Worm (Caenorhabditis elegans) whole organism, L2 larva: ENCODE results near the gene ecps-2.
A peak's percentile ranks its signal among the peaks of the same experiment; 100 is the strongest.
"Not testable (repeated sequence)": the region's sequence is repeated elsewhere in the genome, so short reads cannot be mapped to it uniquely, and the experiment has no call there.

Experiments used
- C34F6.9 ChIP-seq: fragments of 150-350 bp; optimal IDR thresholded peaks from 2 replicates; lab custom pipeline; 2014; ENCODE audit warnings: missing biosample characterization, missing genetic modification characterization
- F13H6.1 ChIP-seq: sonication (generic microtip); optimal IDR thresholded peaks from 2 replicates; lab custom pipeline; 2016; ENCODE audit warnings: missing genetic modification characterization, missing compliant biosample characterization
- Y55F3AM.14 ChIP-seq: fragments of 200-800 bp; sonication (Bioruptor generic); optimal IDR thresholded peaks from 2 replicates; lab custom pipeline; 2018; ENCODE audit warnings: mild to moderate bottlenecking, missing genetic modification characterization, missing compliant biosample characterization
- ZK546.5 ChIP-seq: sonication (generic microtip); optimal IDR thresholded peaks from 2 replicates; lab custom pipeline; 2017; ENCODE audit warnings: missing biosample characterization, missing genetic modification characterization
- alr-1 ChIP-seq: fragments of 150-350 bp; optimal IDR thresholded peaks from 2 replicates; lab custom pipeline; 2014; ENCODE audit warnings: missing biosample characterization, missing genetic modification characterization
- aly-2 ChIP-seq: fragments of 150-350 bp; optimal IDR thresholded peaks from 2 replicates; lab custom pipeline; 2014; ENCODE audit warnings: missing biosample characterization, missing genetic modification characterization
- blmp-1 ChIP-seq: sonication (generic microtip); optimal IDR thresholded peaks from 2 replicates; lab custom pipeline; 2017; ENCODE audit warnings: missing genetic modification characterization, mild to moderate bottlenecking, missing compliant biosample characterization, antibody characterized with exemption, moderate library complexity; ENCODE audit not compliant: insufficient read depth
- ceh-82 ChIP-seq: fragments of 150-350 bp; optimal IDR thresholded peaks from 2 replicates; lab custom pipeline; 2014; ENCODE audit warnings: missing biosample characterization, missing genetic modification characterization
- crh-2 ChIP-seq: sonication (generic microtip); optimal IDR thresholded peaks from 2 replicates; lab custom pipeline; 2017; ENCODE audit warnings: missing biosample characterization, missing genetic modification characterization
- dmd-4 ChIP-seq: sonication (generic microtip); optimal IDR thresholded peaks from 2 replicates; lab custom pipeline; 2017; ENCODE audit warnings: missing biosample characterization, missing genetic modification characterization
- elt-1 ChIP-seq: fragments of 150-350 bp; optimal IDR thresholded peaks from 2 replicates; lab custom pipeline; 2014; ENCODE audit warnings: missing biosample characterization, missing genetic modification characterization
- elt-3 ChIP-seq: sonication (generic microtip); optimal IDR thresholded peaks from 2 replicates; lab custom pipeline; 2017; ENCODE audit warnings: missing biosample characterization, missing genetic modification characterization
- gmeb-1 ChIP-seq: fragments of 150-350 bp; optimal IDR thresholded peaks from 2 replicates; lab custom pipeline; 2014; ENCODE audit warnings: missing biosample characterization, missing genetic modification characterization
- lin-11 ChIP-seq: fragments of 150-350 bp; sonication (generic microtip); optimal IDR thresholded peaks from 2 replicates; lab custom pipeline; 2014; ENCODE audit warnings: missing biosample characterization, missing genetic modification characterization, inconsistent platforms, mixed read lengths
- lin-13 ChIP-seq: fragments of 150-350 bp; optimal IDR thresholded peaks from 2 replicates; lab custom pipeline; 2014; ENCODE audit warnings: missing biosample characterization, missing genetic modification reagents, missing genetic modification characterization
- lin-39 ChIP-seq: fragments of 150-350 bp; optimal IDR thresholded peaks from 2 replicates; lab custom pipeline; 2014; ENCODE audit warnings: missing biosample characterization, missing genetic modification reagents, missing genetic modification characterization
- lsy-2 ChIP-seq, 2 experiments: fragments of 150-350 bp in 1 of 2; sonication (generic microtip) in 1 of 2; optimal IDR thresholded peaks; 2 replicates each; lab custom pipeline; 2014 to 2017; ENCODE audit warnings: missing biosample characterization in 2 of 2, missing genetic modification characterization in 2 of 2
- mab-5 ChIP-seq: fragments of 150-350 bp; optimal IDR thresholded peaks from 2 replicates; lab custom pipeline; 2014; ENCODE audit warnings: missing biosample characterization, missing genetic modification characterization
- mdl-1 ChIP-seq, 2 experiments: fragments of 150-350 bp in 1 of 2; sonication (generic microtip) in 1 of 2; optimal IDR thresholded peaks; 2 replicates each; lab custom pipeline; 2017; ENCODE audit warnings: missing biosample characterization in 2 of 2, missing genetic modification characterization in 2 of 2
- nhr-10 ChIP-seq: sonication (generic microtip); optimal IDR thresholded peaks from 2 replicates; lab custom pipeline; 2017; ENCODE audit warnings: missing biosample characterization, missing genetic modification characterization
- nhr-12 ChIP-seq: fragments of 150-350 bp; optimal IDR thresholded peaks from 2 replicates; lab custom pipeline; 2014; ENCODE audit warnings: missing biosample characterization, missing genetic modification characterization
- nhr-129 ChIP-seq: fragments of 150-350 bp; optimal IDR thresholded peaks from 2 replicates; lab custom pipeline; 2014; ENCODE audit warnings: missing biosample characterization, missing genetic modification characterization
- nhr-21 ChIP-seq: fragments of 150-350 bp; optimal IDR thresholded peaks from 2 replicates; lab custom pipeline; 2014; ENCODE audit warnings: missing biosample characterization, missing genetic modification characterization
- nhr-23 ChIP-seq: fragments of 150-350 bp; optimal IDR thresholded peaks from 2 replicates; lab custom pipeline; 2014; ENCODE audit warnings: missing biosample characterization, missing genetic modification reagents, missing genetic modification characterization
- nhr-25 ChIP-seq: fragments of 150-350 bp; sonication (generic microtip); optimal IDR thresholded peaks from 3 replicates; lab custom pipeline; 2014; ENCODE audit warnings: missing biosample characterization, missing genetic modification characterization
- nhr-6 ChIP-seq: fragments of 150-350 bp; optimal IDR thresholded peaks from 2 replicates; lab custom pipeline; 2014; ENCODE audit warnings: missing biosample characterization, missing genetic modification characterization
- nhr-77 ChIP-seq: fragments of 150-350 bp; optimal IDR thresholded peaks from 2 replicates; lab custom pipeline; 2014; ENCODE audit warnings: missing biosample characterization, missing genetic modification characterization
- sem-4 ChIP-seq: fragments of 150-350 bp; optimal IDR thresholded peaks from 2 replicates; lab custom pipeline; 2014; ENCODE audit warnings: missing biosample characterization, missing genetic modification reagents, missing genetic modification characterization
- sma-3 ChIP-seq: sonication (generic microtip); optimal IDR thresholded peaks from 2 replicates; lab custom pipeline; 2016; ENCODE audit warnings: missing genetic modification reagents, missing genetic modification characterization, missing compliant biosample characterization
- sma-9 ChIP-seq, 2 experiments: fragments of 150-350 bp in 1 of 2; sonication (generic microtip) in 1 of 2; optimal IDR thresholded peaks; 2 replicates each; lab custom pipeline; 2014 to 2016; ENCODE audit warnings: missing genetic modification characterization in 2 of 2, mild to moderate bottlenecking in 1 of 2, missing biosample characterization in 1 of 2, missing compliant biosample characterization in 1 of 2, missing genetic modification reagents in 1 of 2, moderate library complexity in 1 of 2
- snpc-4 ChIP-seq: fragments of 150-350 bp; optimal IDR thresholded peaks from 2 replicates; lab custom pipeline; 2014; ENCODE audit warnings: missing biosample characterization, missing genetic modification characterization
- unc-39 ChIP-seq: fragments of 150-350 bp; optimal IDR thresholded peaks from 2 replicates; lab custom pipeline; 2014; ENCODE audit warnings: missing biosample characterization, missing genetic modification characterization
- unc-55 ChIP-seq: fragments of 150-350 bp; sonication (generic microtip); optimal IDR thresholded peaks from 3 replicates; lab custom pipeline; 2014; ENCODE audit warnings: missing biosample characterization, missing genetic modification reagents, missing genetic modification characterization
- unc-62 ChIP-seq: fragments of 150-350 bp; optimal IDR thresholded peaks from 2 replicates; lab custom pipeline; 2014; ENCODE audit warnings: missing biosample characterization, missing genetic modification reagents, missing genetic modification characterization
- zag-1 ChIP-seq: fragments of 150-350 bp; optimal IDR thresholded peaks from 2 replicates; lab custom pipeline; 2014; ENCODE audit warnings: missing biosample characterization, missing genetic modification characterization
- ztf-4 ChIP-seq: fragments of 150-350 bp; optimal IDR thresholded peaks from 2 replicates; lab custom pipeline; 2014; ENCODE audit warnings: missing biosample characterization, missing genetic modification characterization

Gene ecps-2

ce11 chrIII:10432104-10432503 is 10.8 kb upstream of the ecps-2 start:
- TF ChIP-seq nhr-21 (tag; lab: Kevin White, UChicago) (no peak), nhr-129 (peak; percentile 52), elt-3 (tag; lab: Kevin White, UChicago) (no peak), lsy-2 (tag; optimal IDR thresholded peaks at IDR 0.05; lab: Kevin White, UChicago) (peak in 1 of 2 experiments; percentile 38), zag-1 (no peak), F13H6.1 (peak; percentile 21), crh-2 (peak; percentile 70), lin-13 (GFP tag; lab: Kevin White, UChicago) (no peak), aly-2 (tag; lab: Kevin White, UChicago) (no peak), lin-11 (tag; lab: Kevin White, UChicago) (peak; percentile 62), nhr-23 (tag; lab: Kevin White, UChicago) (no peak), C34F6.9 (tag; lab: Kevin White, UChicago) (peak; percentile 28)
- TF ChIP-seq, all 48 proteins: peak for 6

DNA sequence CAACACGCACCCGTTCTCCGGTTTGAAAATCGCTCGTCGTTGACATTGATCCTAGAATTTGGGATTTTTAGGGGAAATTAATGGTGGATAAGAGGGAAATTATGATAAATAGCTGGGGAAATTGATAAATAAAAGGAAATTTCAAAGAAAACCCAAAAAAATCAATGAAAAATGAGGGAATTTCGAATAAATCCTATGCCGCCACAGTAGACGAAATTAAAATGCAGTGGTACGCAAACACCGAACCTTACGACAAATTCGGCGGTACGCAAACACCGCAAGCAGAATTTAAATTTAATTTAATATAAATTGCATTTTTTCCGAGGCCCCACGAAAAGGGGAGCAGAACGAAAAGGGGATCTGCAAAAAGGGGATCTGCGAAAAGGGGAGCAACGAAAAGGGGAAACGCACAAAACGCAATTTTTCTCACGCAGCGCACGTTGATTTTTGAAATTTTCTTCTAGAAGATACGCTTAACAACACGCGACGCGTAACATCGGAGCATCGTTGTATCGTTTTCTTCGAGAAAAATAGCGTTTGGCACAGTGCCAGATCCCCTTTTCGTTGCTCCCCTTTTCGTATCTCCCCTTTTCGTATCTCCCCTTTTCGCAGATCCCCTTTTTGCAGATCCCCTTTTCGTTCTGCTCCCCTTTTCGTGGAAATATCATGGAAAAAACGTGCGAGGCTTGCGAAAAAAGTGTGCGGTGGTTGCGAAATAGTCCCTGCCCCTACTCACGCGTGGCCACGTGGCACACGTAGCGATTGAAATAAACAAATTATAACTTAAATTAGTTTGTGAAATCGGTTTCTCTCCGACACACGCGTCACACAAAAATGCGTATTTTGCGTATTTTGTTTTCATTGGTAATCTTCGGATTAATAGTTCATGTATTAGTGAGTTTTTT is 6.7 kb upstream of the ecps-2 start, which contains the start of the genes smrd-1 and enu-3.1:
TSS of gene smrd-1 (minus strand) at position 51 of the 905 bp plus-strand sequence.
TSS of gene enu-3.1 (plus strand) at position 339 of the 905 bp plus-strand sequence.
- TF ChIP-seq F13H6.1 (peak; percentile 50), lin-13 (GFP tag; lab: Kevin White, UChicago) (peak; percentile 76), C34F6.9 (tag; lab: Kevin White, UChicago) (peak; percentile 78), unc-55 (GFP tag; lab: Kevin White, UChicago) (peak; percentile 63), crh-2 (peak; percentile 44), mab-5 (tag; lab: Kevin White, UChicago) (peak; percentile 39), lsy-2 (tag; optimal IDR thresholded peaks at IDR 0.05; lab: Kevin White, UChicago) (peak; percentile 69 to 75), gmeb-1 (tag; lab: Kevin White, UChicago) (peak; percentile 60), sma-3 (GFP tag; lab: Kevin White, UChicago) (peak; percentile 31)

- TF ChIP-seq ceh-82; ztf-4; lin-11 (tag; lab: Kevin White, UChicago): not testable (repeated sequence)
Observed at ce11 chrIII:10438780-10439179, 4.1 kb upstream of the ecps-2 start, which contains the start of gene H04D03.6. H04D03.6 (minus strand) TSS chrIII:10438880.

DNA sequence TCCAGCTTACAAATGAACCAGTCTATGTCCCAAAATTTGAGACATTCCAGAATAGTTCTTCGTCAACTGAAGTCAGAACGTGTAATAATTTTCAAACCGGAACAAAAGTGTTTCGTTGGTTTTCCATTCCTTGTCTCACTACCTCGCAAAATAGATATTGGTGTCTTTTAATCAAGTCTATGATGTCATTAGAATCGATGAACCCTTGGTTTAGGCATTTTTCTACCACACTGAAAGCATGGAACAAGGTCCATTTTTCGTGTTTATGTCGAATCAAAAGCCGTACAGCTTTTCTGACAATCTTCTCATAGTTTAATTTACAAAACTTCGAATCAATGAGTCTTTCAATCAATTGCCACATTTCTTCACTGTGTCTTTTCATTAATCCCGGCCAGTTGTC is 3.8 kb downstream of the ecps-2 start, which contains the start of gene H04D03.7:
TSS of gene H04D03.7 (minus strand) at position 101 of the 400 bp plus-strand sequence.
- TF ChIP-seq zag-1, result no peak
- TF ChIP-seq nhr-12, result no peak

ce11 chrIII:10451012-10451411 is 8.1 kb downstream of the ecps-2 start, which contains the start of gene H04D03.4:
H04D03.4 (minus strand) TSS chrIII:10451112.
- TF ChIP-seq lin-13 (GFP tag; lab: Kevin White, UChicago) (no peak), F13H6.1 (no peak)

- TF ChIP-seq sma-3 (GFP tag; lab: Kevin White, UChicago), result peak; percentile 96
- TF ChIP-seq lin-39 (tag; lab: Kevin White, UChicago), result no peak
- TF ChIP-seq lin-13 (GFP tag; lab: Kevin White, UChicago), result no peak
- peak; percentile 84 for TF ChIP-seq gmeb-1 (tag; lab: Kevin White, UChicago)
- peak; percentile 96 for TF ChIP-seq unc-55 (GFP tag; lab: Kevin White, UChicago)
- peak; percentile 50 for TF ChIP-seq snpc-4 (tag; lab: Kevin White, UChicago)
- TF ChIP-seq nhr-25, result no peak
- TF ChIP-seq unc-62 (GFP tag; lab: Kevin White, UChicago), result no peak
- TF ChIP-seq ztf-4, result no peak
- peak; percentile 48 for TF ChIP-seq zag-1
- peak; percentile 24 for TF ChIP-seq blmp-1
- no peak for TF ChIP-seq alr-1 (tag; lab: Kevin White, UChicago)
- no peak for TF ChIP-seq elt-1
- TF ChIP-seq nhr-10 (tag; lab: Kevin White, UChicago), result no peak
- peak; percentile 41 for TF ChIP-seq nhr-77 (tag; lab: Kevin White, UChicago)
- peak; percentile 97 for TF ChIP-seq C34F6.9 (tag; lab: Kevin White, UChicago)
- TF ChIP-seq crh-2, result peak; percentile 95
- peak; percentile 90 for TF ChIP-seq sma-9 (GFP tag; optimal IDR thresholded peaks at IDR 0.05; lab: Kevin White, UChicago)
- TF ChIP-seq sma-9 (tag; optimal IDR thresholded peaks at IDR 0.05; lab: Kevin White, UChicago), result no peak
- TF ChIP-seq nhr-21 (tag; lab: Kevin White, UChicago), result peak; percentile 81
- peak; percentile 81 for TF ChIP-seq nhr-129
- TF ChIP-seq sem-4 (tag; lab: Kevin White, UChicago), result peak; percentile 82
- peak; percentile 58 for TF ChIP-seq ZK546.5 (tag; lab: Kevin White, UChicago)
- no peak for TF ChIP-seq dmd-4 (tag; lab: Kevin White, UChicago)
- TF ChIP-seq nhr-6 (tag; lab: Kevin White, UChicago), result peak; percentile 83
- TF ChIP-seq Y55F3AM.14 (GFP tag; lab: Kevin White, UChicago), result no peak
- TF ChIP-seq mdl-1 (tag; optimal IDR thresholded peaks at IDR 0.05; lab: Kevin White, UChicago), result peak; percentile 1 to 4
- no peak for TF ChIP-seq unc-39 (tag; lab: Kevin White, UChicago)
Observed at ce11 chrIII:10460427-10461163, 17.7 kb downstream of the ecps-2 start, which contains the start of gene ecps-1. ecps-1 (minus strand) TSS chrIII:10460551.
